Fruit fly (Drosophila melanogaster) whole organism, embryonic: ENCODE measurements around the gene CG4230.

Source experiments
- Abd-B ChIP-seq: fragments of 200-800 bp; sonication (Bioruptor generic); optimal IDR thresholded peaks from 2 replicates; lab custom pipeline; 2018; ENCODE audit warnings: missing biosample characterization, mild to moderate bottlenecking, missing genetic modification characterization, moderate library complexity
- Awh ChIP-seq: fragments of 200-800 bp; sonication (Bioruptor generic); IDR thresholded peaks from 2 replicates; pipeline ENCODE4, ENCODE4 v1.3.6; 2022; ENCODE audit warnings: missing biosample characterization, missing genetic modification characterization
- Bteb2 ChIP-seq: fragments of 200-800 bp; sonication (Bioruptor generic); optimal IDR thresholded peaks from 2 replicates; lab custom pipeline; 2016; ENCODE audit warnings: missing biosample characterization, missing genetic modification characterization
- CG10209 ChIP-seq: fragments of 200-800 bp; sonication (Bioruptor generic); optimal IDR thresholded peaks from 3 replicates; lab custom pipeline; 2017; ENCODE audit warnings: missing biosample characterization, mild to moderate bottlenecking, missing genetic modification characterization, missing genetic modification reagents
- CG10267 ChIP-seq: fragments of 200-800 bp; sonication (Bioruptor generic); optimal IDR thresholded peaks from 2 replicates; lab custom pipeline; 2018; ENCODE audit warnings: missing biosample characterization, mild to moderate bottlenecking, missing genetic modification characterization, moderate library complexity
- CG10543 ChIP-seq: fragments of 200-800 bp; sonication (Bioruptor generic); optimal IDR thresholded peaks from 3 replicates; lab custom pipeline; 2017; ENCODE audit warnings: missing biosample characterization, mild to moderate bottlenecking, missing genetic modification characterization, moderate library complexity
- CG10959 ChIP-seq: fragments of 200-800 bp; sonication (Bioruptor generic); IDR thresholded peaks from 2 replicates; pipeline ENCODE4 v1.3.6; 2022; ENCODE audit warnings: missing biosample characterization, missing genetic modification characterization
- CG11723 ChIP-seq: fragments of 200-800 bp; sonication (Bioruptor generic); optimal IDR thresholded peaks from 2 replicates; lab custom pipeline; 2017; ENCODE audit warnings: missing biosample characterization, mild to moderate bottlenecking, missing genetic modification characterization
- CG1233 ChIP-seq: fragments of 200-800 bp; sonication (Bioruptor generic); optimal IDR thresholded peaks from 4 replicates; lab custom pipeline; 2018; ENCODE audit warnings: missing biosample characterization, mild to moderate bottlenecking, missing genetic modification characterization
- CG13775 ChIP-seq: fragments of 200-800 bp; sonication (Bioruptor generic); optimal IDR thresholded peaks from 3 replicates; lab custom pipeline; 2017; ENCODE audit warnings: missing biosample characterization, mild to moderate bottlenecking, missing genetic modification characterization
- CG14710 ChIP-seq: fragments of 200-800 bp; sonication (Bioruptor generic); optimal IDR thresholded peaks from 3 replicates; lab custom pipeline; 2019; ENCODE audit warnings: missing biosample characterization, mild to moderate bottlenecking, missing genetic modification characterization, moderate library complexity
- CG15269 ChIP-seq: fragments of 200-800 bp; sonication (Bioruptor generic); optimal IDR thresholded peaks from 2 replicates; lab custom pipeline; 2018; ENCODE audit warnings: missing biosample characterization, mild to moderate bottlenecking, missing genetic modification characterization, moderate library complexity
- CG1529 ChIP-seq: fragments of 200-800 bp; sonication (Bioruptor generic); optimal IDR thresholded peaks from 3 replicates; lab custom pipeline; 2018; ENCODE audit warnings: missing biosample characterization, missing genetic modification characterization
- CG16813 ChIP-seq: fragments of 200-800 bp; sonication (Bioruptor generic); IDR thresholded peaks from 3 replicates; pipeline ENCODE4 v1.3.6; 2022; ENCODE audit warnings: missing biosample characterization, missing genetic modification characterization; ENCODE audit not compliant: partially characterized antibody
- CG18476 ChIP-seq: fragments of 200-800 bp; sonication (Bioruptor generic); optimal IDR thresholded peaks from 2 replicates; lab custom pipeline; 2016; ENCODE audit warnings: missing biosample characterization, mild to moderate bottlenecking, missing genetic modification characterization
- CG18619 ChIP-seq: fragments of 200-800 bp; sonication (Bioruptor generic); optimal IDR thresholded peaks from 3 replicates; lab custom pipeline; 2017; ENCODE audit warnings: missing biosample characterization, mild to moderate bottlenecking, missing genetic modification characterization
- CG31365 ChIP-seq: fragments of 200-800 bp; sonication (Bioruptor generic); optimal IDR thresholded peaks from 2 replicates; lab custom pipeline; 2018; ENCODE audit warnings: missing biosample characterization, mild to moderate bottlenecking, missing genetic modification characterization
- CG4282 ChIP-seq: fragments of 200-800 bp; sonication (Bioruptor generic); optimal IDR thresholded peaks from 2 replicates; lab custom pipeline; 2016; ENCODE audit warnings: missing biosample characterization, missing genetic modification characterization
- CG6854 ChIP-seq: fragments of 200-800 bp; sonication (Bioruptor generic); optimal IDR thresholded peaks from 3 replicates; lab custom pipeline; 2017; ENCODE audit warnings: missing biosample characterization, mild to moderate bottlenecking, missing genetic modification characterization
- CG8359 ChIP-seq: fragments of 200-800 bp; sonication (Bioruptor generic); optimal IDR thresholded peaks from 2 replicates; lab custom pipeline; 2017; ENCODE audit warnings: missing biosample characterization, mild to moderate bottlenecking, missing genetic modification characterization, borderline replicate concordance
- Dref ChIP-seq: fragments of 200-800 bp; sonication (Bioruptor generic); IDR thresholded peaks from 2 replicates; pipeline ENCODE4 v1.3.6; 2022; ENCODE audit warnings: missing biosample characterization, missing genetic modification characterization
- Gsc ChIP-seq: fragments of 200-800 bp; sonication (Bioruptor generic); IDR thresholded peaks from 2 replicates; pipeline ENCODE4 v1.3.6; 2022; ENCODE audit warnings: missing biosample characterization, missing genetic modification characterization
- Gug ChIP-seq: fragments of 200-800 bp; sonication (Bioruptor generic); IDR thresholded peaks from 4 replicates; pipeline ENCODE4 v1.3.6; 2022; ENCODE audit warnings: missing biosample characterization, missing genetic modification characterization
- HLHmδ ChIP-seq: fragments of 200-800 bp; sonication (Bioruptor generic); optimal IDR thresholded peaks from 2 replicates; lab custom pipeline; 2018; ENCODE audit warnings: missing biosample characterization, mild to moderate bottlenecking, missing genetic modification characterization, moderate library complexity
- HmgD ChIP-seq: fragments of 200-800 bp; sonication (Bioruptor generic); optimal IDR thresholded peaks from 3 replicates; lab custom pipeline; 2016; ENCODE audit warnings: missing biosample characterization, missing genetic modification characterization
- Hr78 ChIP-seq, 2 experiments: fragments of 200-800 bp in 1 of 2; fragments of >200 bp in 1 of 2; sonication (Bioruptor generic) in 1 of 2; optimal IDR thresholded peaks; 2 replicates each; lab custom pipeline; 2017 to 2019; ENCODE audit warnings: missing biosample characterization in 2 of 2, missing genetic modification characterization in 2 of 2, mild to moderate bottlenecking in 1 of 2, moderate library complexity in 1 of 2
- Hsf ChIP-seq: fragments of 200-800 bp; sonication (Bioruptor generic); optimal IDR thresholded peaks from 3 replicates; lab custom pipeline; 2016; ENCODE audit warnings: missing biosample characterization, missing genetic modification characterization
- Kr ChIP-seq: fragments of 200-800 bp; sonication (Bioruptor generic); optimal IDR thresholded peaks from 2 replicates; lab custom pipeline; 2017; ENCODE audit warnings: missing biosample characterization, mild to moderate bottlenecking, missing genetic modification characterization
- NC2α ChIP-seq: fragments of 200-800 bp; sonication (Bioruptor generic); optimal IDR thresholded peaks from 2 replicates; lab custom pipeline; 2016; ENCODE audit warnings: missing biosample characterization, missing genetic modification characterization
- NK7.1 ChIP-seq: fragments of 200-800 bp; sonication (Bioruptor generic); optimal IDR thresholded peaks from 3 replicates; lab custom pipeline; 2016; ENCODE audit warnings: missing biosample characterization, missing genetic modification characterization
- Sox102F ChIP-seq: fragments of 200-800 bp; sonication (Bioruptor generic); optimal IDR thresholded peaks from 2 replicates; lab custom pipeline; 2018; ENCODE audit warnings: missing biosample characterization, mild to moderate bottlenecking, missing genetic modification characterization, moderate library complexity
- ap ChIP-seq: fragments of 200-800 bp; sonication (Bioruptor generic); IDR thresholded peaks from 2 replicates; pipeline ENCODE4 v1.3.6; 2022; ENCODE audit warnings: missing biosample characterization, missing genetic modification characterization
- btn ChIP-seq: fragments of 200-800 bp; sonication (Bioruptor generic); optimal IDR thresholded peaks from 2 replicates; lab custom pipeline; 2016; ENCODE audit warnings: missing biosample characterization, missing genetic modification characterization
- chif ChIP-seq, 2 experiments: fragments of 200-800 bp; sonication (Bioruptor generic); optimal IDR thresholded peaks; 3 replicates each; lab custom pipeline; 2016; ENCODE audit warnings: missing biosample characterization in 2 of 2, missing genetic modification characterization in 2 of 2
- crc ChIP-seq: fragments of 200-800 bp; sonication (Bioruptor generic); optimal IDR thresholded peaks from 2 replicates; lab custom pipeline; 2016; ENCODE audit warnings: missing biosample characterization, missing genetic modification characterization
- disco-r ChIP-seq: fragments of 200-800 bp; sonication (Bioruptor generic); optimal IDR thresholded peaks from 2 replicates; lab custom pipeline; 2016; ENCODE audit warnings: missing biosample characterization, missing genetic modification characterization
- ftz-f1 ChIP-seq: fragments of 200-800 bp; sonication (Bioruptor generic); optimal IDR thresholded peaks from 2 replicates; lab custom pipeline; 2016; ENCODE audit warnings: missing biosample characterization, missing genetic modification characterization
- gem ChIP-seq: fragments of 200-800 bp; sonication (Bioruptor generic); optimal IDR thresholded peaks from 2 replicates; lab custom pipeline; 2019; ENCODE audit warnings: missing biosample characterization, mild to moderate bottlenecking, missing genetic modification characterization, moderate library complexity
- gsb ChIP-seq: fragments of 200-800 bp; sonication (Bioruptor generic); IDR thresholded peaks from 2 replicates; pipeline ENCODE4 v1.3.6; 2022; ENCODE audit warnings: missing biosample characterization, missing genetic modification characterization
- hkb ChIP-seq, 2 experiments: fragments of 200-800 bp in 1 of 2; fragments of >200 bp in 1 of 2; sonication (Bioruptor generic) in 1 of 2; IDR thresholded peaks in 1 of 2; optimal IDR thresholded peaks in 1 of 2; 2 replicates each; pipeline versions ENCODE4 v1.3.6 to Lab custom; 2017 to 2022; ENCODE audit warnings: missing biosample characterization in 1 of 2, missing genetic modification characterization in 1 of 2
- mam ChIP-seq: fragments of 200-800 bp; sonication (Bioruptor generic); optimal IDR thresholded peaks from 3 replicates; lab custom pipeline; 2016; ENCODE audit warnings: missing biosample characterization, missing genetic modification characterization
- pnt ChIP-seq: fragments of 200-800 bp; sonication (Bioruptor generic); optimal IDR thresholded peaks from 3 replicates; lab custom pipeline; 2016; ENCODE audit warnings: missing biosample characterization, missing genetic modification characterization
- rib ChIP-seq: fragments of 200-800 bp; sonication (Bioruptor generic); IDR thresholded peaks from 2 replicates; pipeline ENCODE4 v1.3.6; 2022; ENCODE audit warnings: missing biosample characterization, missing genetic modification characterization
- salm ChIP-seq: fragments of 200-800 bp; sonication (Bioruptor generic); optimal IDR thresholded peaks from 2 replicates; lab custom pipeline; 2018; ENCODE audit warnings: missing biosample characterization, mild to moderate bottlenecking, missing genetic modification characterization
- schlank ChIP-seq: fragments of 200-800 bp; sonication (Bioruptor generic); optimal IDR thresholded peaks from 2 replicates; lab custom pipeline; 2018; ENCODE audit warnings: missing biosample characterization, mild to moderate bottlenecking, missing genetic modification characterization
- sens ChIP-seq: fragments of 200-800 bp; sonication (Bioruptor generic); peaks from one replicate; lab custom pipeline; 2016; ENCODE audit warnings: missing biosample characterization, missing genetic modification characterization
- ssp ChIP-seq: fragments of 200-800 bp; sonication (Bioruptor generic); IDR thresholded peaks from 2 replicates; pipeline ENCODE4 v1.3.6; 2022; ENCODE audit warnings: missing biosample characterization, missing genetic modification characterization
- tll ChIP-seq, 2 experiments: fragments of 200-800 bp in 1 of 2; fragments of >200 bp in 1 of 2; sonication (Bioruptor generic) in 1 of 2; optimal IDR thresholded peaks; 2 replicates each; lab custom pipeline; 2017 to 2019; ENCODE audit warnings: missing biosample characterization in 2 of 2, missing genetic modification characterization in 2 of 2, mild to moderate bottlenecking in 1 of 2, moderate library complexity in 1 of 2
- trem ChIP-seq: fragments of 200-800 bp; optimal IDR thresholded peaks from 3 replicates; lab custom pipeline; 2019; ENCODE audit warnings: missing biosample characterization, mild to moderate bottlenecking, missing genetic modification characterization, moderate library complexity
- vfl ChIP-seq: fragments of 200-800 bp; sonication (Bioruptor generic); optimal IDR thresholded peaks from 2 replicates; lab custom pipeline; 2016; ENCODE audit warnings: missing biosample characterization, missing genetic modification characterization

CG4230 gene

dm6 chr2L:5147188-5147855 lies 51.3 kb downstream of the CG4230 start (continued):
- no peak for TF ChIP-seq Awh (GFP tag; lab: Robert Waterston, UW)
- no peak for TF ChIP-seq ssp
- TF ChIP-seq CG18619 = no peak
- no peak for TF ChIP-seq hkb (optimal IDR thresholded peaks at IDR 0.05; lab: Kevin White, UChicago)
- peak; percentile 51 for TF ChIP-seq hkb (GFP tag; IDR thresholded peaks at IDR 0.05; lab: Robert Waterston, UW)
- TF ChIP-seq Dref = no peak
- TF ChIP-seq HmgD (GFP tag; lab: Kevin White, UChicago) = no peak
- no peak for TF ChIP-seq CG10959 (GFP tag; lab: Robert Waterston, UW)
- no peak for TF ChIP-seq CG1233 (GFP tag; lab: Kevin White, UChicago)
- peak; percentile 20; the same call in 1 of the 4 replicates for TF ChIP-seq Gug (GFP tag; lab: Robert Waterston, UW)
- TF ChIP-seq CG15269 = peak; percentile 9
- TF ChIP-seq gsb (GFP tag; lab: Robert Waterston, UW) = peak; percentile 21; the same call in 1 of the 2 replicates
- no peak for TF ChIP-seq vfl
- TF ChIP-seq crc (GFP tag; lab: Kevin White, UChicago) = no peak
- no peak for TF ChIP-seq CG8359 (GFP tag; lab: Kevin White, UChicago)
- no peak for TF ChIP-seq tll (GFP tag; optimal IDR thresholded peaks at IDR 0.05; lab: Kevin White, UChicago)
- no peak for TF ChIP-seq CG16813 (GFP tag; lab: Robert Waterston, UW)
- no peak for TF ChIP-seq gem (tag; lab: Kevin White, UChicago)
- no peak for TF ChIP-seq mam (GFP tag; lab: Kevin White, UChicago)
- no peak for TF ChIP-seq NC2α (GFP tag; lab: Kevin White, UChicago)
- no peak for TF ChIP-seq HLHmδ (GFP tag; lab: Kevin White, UChicago)
- TF ChIP-seq CG11723 (GFP tag; lab: Kevin White, UChicago) = no peak
- no peak for TF ChIP-seq trem (tag; lab: Kevin White, UChicago)
- no peak for TF ChIP-seq Sox102F
- peak; percentile 69 for TF ChIP-seq ftz-f1 (GFP tag; lab: Kevin White, UChicago)
- no peak for TF ChIP-seq schlank (tag; lab: Kevin White, UChicago)
- TF ChIP-seq CG13775 (GFP tag; lab: Kevin White, UChicago) = no peak
- no peak for TF ChIP-seq CG1529 (GFP tag; lab: Kevin White, UChicago)
- no peak for TF ChIP-seq CG10209 (GFP tag; lab: Kevin White, UChicago)
- TF ChIP-seq CG31365 (tag; lab: Kevin White, UChicago) = no peak
- TF ChIP-seq CG10267 = no peak
- no peak for TF ChIP-seq NK7.1
- no peak for TF ChIP-seq btn
- TF ChIP-seq Bteb2 = no peak
- no peak for TF ChIP-seq Hsf (GFP tag; lab: Kevin White, UChicago)
- peak; percentile 54; the same call in 1 of the 2 replicates for TF ChIP-seq rib
- TF ChIP-seq pnt = no peak
- TF ChIP-seq CG4282 (GFP tag; lab: Kevin White, UChicago) = no peak
- no peak for TF ChIP-seq CG14710 (tag; lab: Kevin White, UChicago)
- no peak for TF ChIP-seq CG18476 (GFP tag; lab: Kevin White, UChicago)
- no peak for TF ChIP-seq salm (tag; lab: Kevin White, UChicago)
- TF ChIP-seq Gsc (GFP tag; lab: Robert Waterston, UW) = no peak
- TF ChIP-seq disco-r (GFP tag; lab: Kevin White, UChicago) = no peak
- no peak for TF ChIP-seq CG6854 (GFP tag; lab: Kevin White, UChicago)
- TF ChIP-seq sens (GFP tag; lab: Kevin White, UChicago) = peak; percentile 28
- TF ChIP-seq ap = no peak
- no peak for TF ChIP-seq Kr (GFP tag; lab: Kevin White, UChicago)
- no peak for TF ChIP-seq CG10543
- no peak for TF ChIP-seq Abd-B
- no peak for TF ChIP-seq chif (GFP tag; optimal IDR thresholded peaks at IDR 0.05; lab: Kevin White, UChicago)
- TF ChIP-seq Hr78 (GFP tag; optimal IDR thresholded peaks at IDR 0.05; lab: Kevin White, UChicago) = peak in 1 of 2 experiments; percentile 7
